Worm (Caenorhabditis elegans): ENCODE results near the gene C08H9.18.
"Not testable (repeated sequence)": the region's sequence is repeated elsewhere in the genome, so short reads cannot be mapped to it uniquely, and the experiment has no call there.

The C08H9.18 gene

ce11 chrII:9872961-9873360 lies 10.9 kb upstream of the C08H9.18 start, which contains the start of gene chil-8:
TSS of gene chil-8 (minus strand) at chrII:9873061.
- no peak for TF ChIP-seq him-1 (tag; optimal IDR thresholded peaks at IDR 0.05)
- TF ChIP-seq W03F9.2 (tag; optimal IDR thresholded peaks at IDR 0.05): no peak
- TF ChIP-seq dao-5 (tag; optimal IDR thresholded peaks at IDR 0.05): no peak

ce11 chrII:9871061-9871460 lies 9.0 kb upstream of the C08H9.18 start, which contains the start of gene chil-7:
TSS of gene chil-7 (minus strand) at chrII:9871172.
- TF ChIP-seq dao-5 (tag; optimal IDR thresholded peaks at IDR 0.05): no peak

ce11 chrII:9868698-9869097 lies 6.7 kb upstream of the C08H9.18 start, which contains the start of gene old-1:
TSS of gene old-1 (minus strand) at chrII:9868747.
- TF ChIP-seq dao-5 (tag; optimal IDR thresholded peaks at IDR 0.05): no peak
- no peak for TF ChIP-seq him-1 (tag; optimal IDR thresholded peaks at IDR 0.05)
- no peak for TF ChIP-seq W03F9.2 (tag; optimal IDR thresholded peaks at IDR 0.05)

ce11 chrII:9868207-9868606 lies 6.2 kb upstream of the C08H9.18 start:
- TF ChIP-seq W03F9.2 (tag; optimal IDR thresholded peaks at IDR 0.05): no peak
- TF ChIP-seq him-1 (tag; optimal IDR thresholded peaks at IDR 0.05): no peak
- no peak for TF ChIP-seq dao-5 (tag; optimal IDR thresholded peaks at IDR 0.05)

ce11 chrII:9866378-9866777 lies 4.3 kb upstream of the C08H9.18 start, which contains the start of gene chil-1:
TSS of gene chil-1 (minus strand) at chrII:9866478.
- not testable (repeated sequence) for TF ChIP-seq him-1, dao-5, W03F9.2 (tag; optimal IDR thresholded peaks at IDR 0.05)

- no peak for TF ChIP-seq dao-5 (tag; optimal IDR thresholded peaks at IDR 0.05)
These were observed 653 bp downstream of the C08H9.18 start, which contains the start of gene chil-3 for ce11 chrII:9861394-9861793. TSS of gene chil-3 (minus strand) at chrII:9861494.

- TF ChIP-seq W03F9.2 (tag; optimal IDR thresholded peaks at IDR 0.05) (no peak), him-1 (tag; optimal IDR thresholded peaks at IDR 0.05) (no peak), dao-5 (tag; optimal IDR thresholded peaks at IDR 0.05) (no peak)
These were observed 2.5 kb downstream of the C08H9.18 start, which contains the start of gene chil-5 for ce11 chrII:9859575-9859974. TSS of gene chil-5 (minus strand) at chrII:9859675.

- TF ChIP-seq dao-5 (tag; optimal IDR thresholded peaks at IDR 0.05) (no peak), him-1 (tag; optimal IDR thresholded peaks at IDR 0.05) (no peak), W03F9.2 (tag; optimal IDR thresholded peaks at IDR 0.05) (no peak)
These were observed 4.3 kb downstream of the C08H9.18 start, which contains the start of gene chil-6 for ce11 chrII:9857791-9858190. TSS of gene chil-6 (minus strand) at chrII:9857891.

- no peak for TF ChIP-seq dao-5 (tag; optimal IDR thresholded peaks at IDR 0.05)
- no peak for TF ChIP-seq W03F9.2 (tag; optimal IDR thresholded peaks at IDR 0.05)
- TF ChIP-seq him-1 (tag; optimal IDR thresholded peaks at IDR 0.05): no peak
These were observed 6.4 kb downstream of the C08H9.18 start, which contains the start of gene chil-4 for ce11 chrII:9855620-9856019. TSS of gene chil-4 (minus strand) at chrII:9855720.

- TF ChIP-seq dao-5 (tag; optimal IDR thresholded peaks at IDR 0.05): no peak
- no peak for TF ChIP-seq W03F9.2 (tag; optimal IDR thresholded peaks at IDR 0.05)
- TF ChIP-seq him-1 (tag; optimal IDR thresholded peaks at IDR 0.05): no peak
These were observed 11.1 kb downstream of the C08H9.18 start, which contains the start of gene ZK938.10 for ce11 chrII:9850945-9851344. TSS of gene ZK938.10 (minus strand) at chrII:9851045.

- TF ChIP-seq W03F9.2 (tag; optimal IDR thresholded peaks at IDR 0.05): no peak
These were observed 12.6 kb downstream of the C08H9.18 start, which contains the start of gene old-2 for ce11 chrII:9849497-9849896. TSS of gene old-2 (minus strand) at chrII:9849597.

- no peak for TF ChIP-seq dao-5 (tag; optimal IDR thresholded peaks at IDR 0.05)
- no peak for TF ChIP-seq him-1 (tag; optimal IDR thresholded peaks at IDR 0.05)
- no peak for TF ChIP-seq W03F9.2 (tag; optimal IDR thresholded peaks at IDR 0.05)
These were observed 16.8 kb downstream of the C08H9.18 start, which contains the start of gene chil-9 for ce11 chrII:9845239-9845638. TSS of gene chil-9 (minus strand) at chrII:9845339.

ce11 chrII:9841985-9842505 lies 20.0 kb downstream of the C08H9.18 start, which contains the start of gene rnh-1.2:
TSS of gene rnh-1.2 (minus strand) at chrII:9842035.
- TF ChIP-seq dao-5 (tag; optimal IDR thresholded peaks at IDR 0.05) (no peak), him-1 (tag; optimal IDR thresholded peaks at IDR 0.05) (no peak), W03F9.2 (tag; optimal IDR thresholded peaks at IDR 0.05) (no peak)

- TF ChIP-seq him-1 (tag; optimal IDR thresholded peaks at IDR 0.05) (no peak), dao-5 (tag; optimal IDR thresholded peaks at IDR 0.05) (no peak), W03F9.2 (tag; optimal IDR thresholded peaks at IDR 0.05) (no peak)
These were observed 21.7 kb downstream of the C08H9.18 start, which contains the start of gene ZK938.11 for ce11 chrII:9840313-9840712. TSS of gene ZK938.11 (minus strand) at chrII:9840413.
